Fruit fly (Drosophila melanogaster): ENCODE results near the gene tnc.
A peak's percentile ranks its signal among the peaks of the same experiment; 100 is the strongest.

Gene tnc

dm6 chr3R:25039028-25039476 lies 54.9 kb downstream of the tnc start, which contains the start of the genes Ythdf and bai:
Gene Ythdf, minus strand, starts transcription at chr3R:25039249.
Gene bai, plus strand, starts transcription at chr3R:25039374.
- TF ChIP-seq noc (tag; optimal IDR thresholded peaks at IDR 0.05): no peak

- TF ChIP-seq noc (tag; optimal IDR thresholded peaks at IDR 0.05): no peak
These were observed 60.8 kb downstream of the tnc start, which contains the start of gene 5PtaseI for dm6 chr3R:25044816-25045551. Gene 5PtaseI, minus strand, starts transcription at chr3R:25045151.

dm6 chr3R:25046023-25046422 lies 61.8 kb downstream of the tnc start, which contains the start of gene CG11786:
Gene CG11786, plus strand, starts transcription at chr3R:25046323.
- TF ChIP-seq noc (tag; optimal IDR thresholded peaks at IDR 0.05): no peak

dm6 chr3R:25047504-25047903 lies 63.3 kb downstream of the tnc start, which contains the start of gene CG11790:
Gene CG11790, plus strand, starts transcription at chr3R:25047706.
- TF ChIP-seq noc (tag; optimal IDR thresholded peaks at IDR 0.05): no peak

dm6 chr3R:25049383-25049741 lies 65.2 kb downstream of the tnc start, which contains the start of gene CG11791:
Gene CG11791, plus strand, starts transcription at chr3R:25049616.
- TF ChIP-seq noc (tag; optimal IDR thresholded peaks at IDR 0.05): no peak

dm6 chr3R:25049742-25050517 lies 65.7 kb downstream of the tnc start:
- peak; percentile 58 for TF ChIP-seq noc (tag; optimal IDR thresholded peaks at IDR 0.05)

- TF ChIP-seq noc (tag; optimal IDR thresholded peaks at IDR 0.05): no peak
These were observed 66.5 kb downstream of the tnc start for dm6 chr3R:25050649-25051048.

- peak; percentile 46 for TF ChIP-seq noc (tag; optimal IDR thresholded peaks at IDR 0.05)
These were observed 67.4 kb downstream of the tnc start for dm6 chr3R:25051441-25052097.

dm6 chr3R:25054451-25055188 lies 70.4 kb downstream of the tnc start, which contains the start of gene CG31109:
Gene CG31109, minus strand, starts transcription at chr3R:25054653.
- TF ChIP-seq noc (tag; optimal IDR thresholded peaks at IDR 0.05): peak; percentile 20

dm6 chr3R:25056016-25056415 lies 71.8 kb downstream of the tnc start, which contains the start of the genes CG31111 and stac:
Gene CG31111, minus strand, starts transcription at chr3R:25056177.
Gene stac, plus strand, starts transcription at chr3R:25056286.
- TF ChIP-seq noc (tag; optimal IDR thresholded peaks at IDR 0.05): no peak

dm6 chr3R:25056488-25057157 lies 72.4 kb downstream of the tnc start:
- TF ChIP-seq noc (tag; optimal IDR thresholded peaks at IDR 0.05): no peak

dm6 chr3R:25060462-25060861 lies 76.3 kb downstream of the tnc start:
- no peak for TF ChIP-seq noc (tag; optimal IDR thresholded peaks at IDR 0.05)

- TF ChIP-seq noc (tag; optimal IDR thresholded peaks at IDR 0.05): no peak
These were observed 81.0 kb downstream of the tnc start, which contains the start of the genes veli and PQBP1 for dm6 chr3R:25064907-25065841. Gene veli, minus strand, starts transcription at chr3R:25065591. Gene PQBP1, plus strand, starts transcription at chr3R:25065791.
